Worm (Caenorhabditis elegans) whole organism, L1 larva: Measurements from ENCODE around the gene chil-4.

Experiments used
- blmp-1 ChIP-seq: fragments of 150-350 bp; optimal IDR thresholded peaks from 2 replicates; lab custom pipeline; 2014; ENCODE audit warnings: missing biosample characterization, missing genetic modification characterization
- ceh-8 ChIP-seq: fragments of 200-800 bp; sonication (Bioruptor generic); optimal IDR thresholded peaks from 2 replicates; lab custom pipeline; 2018; ENCODE audit warnings: mild to moderate bottlenecking, missing genetic modification characterization, moderate library complexity, missing compliant biosample characterization
- ces-1 ChIP-seq: fragments of 150-350 bp; optimal IDR thresholded peaks from 2 replicates; lab custom pipeline; 2014; ENCODE audit warnings: missing biosample characterization, missing genetic modification reagents, missing genetic modification characterization
- dpl-1 ChIP-seq, 3 experiments: fragments of 150-350 bp in 2 of 3; sonication (generic microtip) in 1 of 3; optimal IDR thresholded peaks; 2 replicates each; lab custom pipeline; 2014 to 2017; ENCODE audit warnings: missing biosample characterization in 3 of 3, missing genetic modification characterization in 3 of 3, missing genetic modification reagents in 3 of 3
- efl-1 ChIP-seq, 4 experiments: fragments of 150-350 bp; optimal IDR thresholded peaks in 3 of 4; peaks in 1 of 4; 1 replicate in 1 of 4; 2 replicates in 3 of 4; lab custom pipeline; 2014; ENCODE audit warnings: missing biosample characterization in 2 of 4, missing genetic modification characterization in 2 of 4, missing genetic modification reagents in 2 of 4
- egl-13 ChIP-seq: sonication (generic microtip); optimal IDR thresholded peaks from 2 replicates; lab custom pipeline; 2016; ENCODE audit warnings: missing genotype, missing genetic modification reagents, missing genetic modification characterization, missing compliant biosample characterization
- elt-2 ChIP-seq: sonication (generic microtip); optimal IDR thresholded peaks from 2 replicates; lab custom pipeline; 2016; ENCODE audit warnings: missing genetic modification characterization, mild to moderate bottlenecking, inconsistent platforms, missing compliant biosample characterization, missing genetic modification reagents
- elt-3 ChIP-seq, 6 experiments: fragments of 150-350 bp in 1 of 6; sonication (generic microtip); optimal IDR thresholded peaks; 2 replicates each; lab custom pipeline; 2017 to 2018; ENCODE audit warnings: missing biosample characterization in 6 of 6, missing genetic modification characterization in 6 of 6, inconsistent platforms in 1 of 6
- fkh-8 ChIP-seq: sonication (generic microtip); optimal IDR thresholded peaks from 2 replicates; lab custom pipeline; 2016; ENCODE audit warnings: mild to moderate bottlenecking, missing genetic modification characterization, missing compliant biosample characterization
- hlh-17 ChIP-seq: fragments of 200-800 bp; sonication (Bioruptor generic); optimal IDR thresholded peaks from 2 replicates; lab custom pipeline; 2018; ENCODE audit warnings: missing genetic modification characterization, mild to moderate bottlenecking, missing compliant biosample characterization, moderate library complexity, borderline replicate concordance
- hlh-4 ChIP-seq: sonication (generic microtip); optimal IDR thresholded peaks from 2 replicates; lab custom pipeline; 2016; ENCODE audit warnings: mild to moderate bottlenecking, missing genetic modification characterization, missing compliant biosample characterization
- hpl-2 ChIP-seq: fragments of 150-350 bp; optimal IDR thresholded peaks from 2 replicates; lab custom pipeline; 2014; ENCODE audit warnings: missing biosample characterization, missing genetic modification reagents, missing genetic modification characterization
- irx-1 ChIP-seq: sonication (generic microtip); optimal IDR thresholded peaks from 2 replicates; lab custom pipeline; 2016; ENCODE audit warnings: missing genetic modification characterization, missing compliant biosample characterization
- lin-13 ChIP-seq: fragments of 150-350 bp; optimal IDR thresholded peaks from 2 replicates; lab custom pipeline; 2014; ENCODE audit warnings: missing biosample characterization, missing genetic modification reagents, missing genetic modification characterization
- lin-14 ChIP-seq: fragments of 200-800 bp; sonication (Bioruptor generic); optimal IDR thresholded peaks from 2 replicates; lab custom pipeline; 2018; ENCODE audit warnings: mild to moderate bottlenecking, missing genetic modification characterization, moderate library complexity, missing compliant biosample characterization
- lin-15B ChIP-seq: fragments of 150-350 bp; sonication (generic microtip); optimal IDR thresholded peaks from 3 replicates; lab custom pipeline; 2014; ENCODE audit warnings: missing biosample characterization, missing genetic modification characterization
- lin-35 ChIP-seq, 2 experiments: fragments of 150-350 bp; optimal IDR thresholded peaks; 2 replicates each; lab custom pipeline; 2014; ENCODE audit warnings: missing biosample characterization in 2 of 2, missing genetic modification characterization in 2 of 2, missing genetic modification reagents in 2 of 2
- lin-39 ChIP-seq: fragments of 150-350 bp; optimal IDR thresholded peaks from 2 replicates; lab custom pipeline; 2014; ENCODE audit warnings: missing biosample characterization, missing genetic modification reagents, missing genetic modification characterization
- lir-3 ChIP-seq: sonication (generic microtip); optimal IDR thresholded peaks from 2 replicates; lab custom pipeline; 2016; ENCODE audit warnings: mild to moderate bottlenecking, missing genetic modification characterization, moderate library complexity, missing compliant biosample characterization; ENCODE audit not compliant: poor library complexity
- mab-9 ChIP-seq: fragments of 200-800 bp; sonication (Bioruptor generic); IDR thresholded peaks from 2 replicates; pipeline ENCODE4 v1.3.6; 2022; ENCODE audit warnings: missing genetic modification reagents, missing genetic modification characterization, missing compliant biosample characterization
- nhr-11 ChIP-seq: fragments of 150-350 bp; optimal IDR thresholded peaks from 2 replicates; lab custom pipeline; 2014; ENCODE audit warnings: missing biosample characterization, missing genetic modification characterization
- nhr-12 ChIP-seq: sonication (generic microtip); optimal IDR thresholded peaks from 2 replicates; lab custom pipeline; 2017; ENCODE audit warnings: missing biosample characterization, missing genetic modification characterization
- nhr-28 ChIP-seq: fragments of 150-350 bp; optimal IDR thresholded peaks from 2 replicates; lab custom pipeline; 2014; ENCODE audit warnings: missing biosample characterization, missing genetic modification characterization
- nhr-71 ChIP-seq: sonication (generic microtip); optimal IDR thresholded peaks from 2 replicates; lab custom pipeline; 2016; ENCODE audit warnings: mild to moderate bottlenecking, missing genetic modification characterization, moderate library complexity, missing compliant biosample characterization
- nhr-84 ChIP-seq: sonication (generic microtip); optimal IDR thresholded peaks from 2 replicates; lab custom pipeline; 2017; ENCODE audit warnings: missing biosample characterization, missing genetic modification characterization
- nhr-85 ChIP-seq: sonication (generic microtip); peaks from one replicate; lab custom pipeline; 2016; ENCODE audit warnings: missing genetic modification characterization, inconsistent platforms, missing compliant biosample characterization
- nhr-90 ChIP-seq: sonication (generic microtip); optimal IDR thresholded peaks from 2 replicates; lab custom pipeline; 2016; ENCODE audit warnings: mild to moderate bottlenecking, missing genetic modification characterization, missing compliant biosample characterization; ENCODE audit not compliant: poor library complexity
- sox-4 ChIP-seq: sonication (generic microtip); optimal IDR thresholded peaks from 2 replicates; lab custom pipeline; 2016; ENCODE audit warnings: missing genetic modification characterization, missing compliant biosample characterization
- sptf-1 ChIP-seq: fragments of 150-350 bp; optimal IDR thresholded peaks from 2 replicates; lab custom pipeline; 2014; ENCODE audit warnings: missing biosample characterization, missing genetic modification characterization
- sup-37 ChIP-seq: fragments of 200-800 bp; sonication (Bioruptor generic); optimal IDR thresholded peaks from 2 replicates; lab custom pipeline; 2018; ENCODE audit warnings: mild to moderate bottlenecking, missing genetic modification characterization, missing compliant biosample characterization
- swsn-7 ChIP-seq: sonication (generic microtip); optimal IDR thresholded peaks from 2 replicates; lab custom pipeline; 2016; ENCODE audit warnings: missing genetic modification characterization, missing compliant biosample characterization
- unc-130 ChIP-seq: fragments of 150-350 bp; optimal IDR thresholded peaks from 2 replicates; lab custom pipeline; 2017; ENCODE audit warnings: missing biosample characterization, missing genetic modification characterization, inconsistent platforms
- unc-62 ChIP-seq: fragments of 150-350 bp; optimal IDR thresholded peaks from 2 replicates; lab custom pipeline; 2014; ENCODE audit warnings: missing biosample characterization, missing genetic modification reagents, missing genetic modification characterization
- xbp-1 ChIP-seq: sonication (generic microtip); optimal IDR thresholded peaks from 2 replicates; lab custom pipeline; 2016; ENCODE audit warnings: missing genetic modification characterization, missing compliant biosample characterization
- ztf-4 ChIP-seq: fragments of 150-350 bp; optimal IDR thresholded peaks from 2 replicates; lab custom pipeline; 2014; ENCODE audit warnings: missing biosample characterization, missing genetic modification characterization

Gene chil-4

ce11 chrII:9886216-9886615 lies 30.7 kb upstream of the chil-4 start, which contains the start of gene algn-8:
TSS of gene algn-8 (minus strand) at chrII:9886442.
- TF ChIP-seq lin-13 (GFP tag; lab: Kevin White, UChicago) (no peak), lin-35 (GFP tag; optimal IDR thresholded peaks at IDR 0.05; lab: Kevin White, UChicago) (no peak), hpl-2 (no peak), lin-14 (no peak), nhr-71 (tag; lab: Kevin White, UChicago) (no peak), lin-15B (tag; lab: Kevin White, UChicago) (no peak), ztf-4 (tag; lab: Kevin White, UChicago) (no peak)

- TF ChIP-seq efl-1 (optimal IDR thresholded peaks at IDR 0.05; lab: Kevin White, UChicago) = no peak
- TF ChIP-seq efl-1 (GFP tag; optimal IDR thresholded peaks at IDR 0.05 in 1 of 2; lab: Kevin White, UChicago) = no peak
- no peak for TF ChIP-seq sox-4 (tag; lab: Kevin White, UChicago)
- TF ChIP-seq unc-130 = no peak
- peak in 4 of 6 experiments; percentile 16 to 64 (median 45) for TF ChIP-seq elt-3 (tag; optimal IDR thresholded peaks at IDR 0.05; lab: Kevin White, UChicago)
- TF ChIP-seq unc-62 (GFP tag; lab: Kevin White, UChicago) = no peak
- no peak for TF ChIP-seq hlh-4 (tag; lab: Kevin White, UChicago)
- TF ChIP-seq blmp-1 = peak; percentile 85
- TF ChIP-seq sptf-1 (tag; lab: Kevin White, UChicago) = no peak
- no peak for TF ChIP-seq nhr-84
- TF ChIP-seq ceh-8 (GFP tag; lab: Kevin White, UChicago) = no peak
- no peak for TF ChIP-seq lir-3 (tag; lab: Kevin White, UChicago)
- no peak for TF ChIP-seq elt-2
- no peak for TF ChIP-seq sup-37 (GFP tag; lab: Kevin White, UChicago)
- TF ChIP-seq nhr-11 (tag; lab: Kevin White, UChicago) = no peak
- no peak for TF ChIP-seq xbp-1 (tag; lab: Kevin White, UChicago)
- TF ChIP-seq nhr-12 = no peak
- TF ChIP-seq nhr-85 (tag; lab: Kevin White, UChicago) = peak; percentile 61
- no peak for TF ChIP-seq nhr-90 (tag; lab: Kevin White, UChicago)
- TF ChIP-seq hlh-17 (GFP tag; lab: Kevin White, UChicago) = no peak
- TF ChIP-seq, all 84 proteins: peak for 3
These were observed 25.3 kb upstream of the chil-4 start, which contains the start of gene C08H9.15 for ce11 chrII:9880826-9881225. TSS of gene C08H9.15 (plus strand) at chrII:9881193.

- peak; percentile 97 for TF ChIP-seq blmp-1
- no peak for TF ChIP-seq dpl-1 (GFP tag; optimal IDR thresholded peaks at IDR 0.05; lab: Kevin White, UChicago)
- no peak for TF ChIP-seq irx-1 (tag; lab: Kevin White, UChicago)
- TF ChIP-seq swsn-7 (tag; lab: Kevin White, UChicago) = no peak
These were observed 24.3 kb upstream of the chil-4 start for ce11 chrII:9879815-9880214.

- no peak for TF ChIP-seq nhr-90 (tag; lab: Kevin White, UChicago)
- TF ChIP-seq unc-130 = no peak
- TF ChIP-seq egl-13 (tag; lab: Kevin White, UChicago) = no peak
- no peak for TF ChIP-seq elt-2
- TF ChIP-seq mab-9 (GFP tag; lab: Robert Waterston, UW) = no peak
- TF ChIP-seq lir-3 (tag; lab: Kevin White, UChicago) = no peak
- TF ChIP-seq hlh-17 (GFP tag; lab: Kevin White, UChicago) = no peak
- TF ChIP-seq fkh-8 (tag; lab: Kevin White, UChicago) = no peak
- no peak for TF ChIP-seq ces-1 (GFP tag; lab: Kevin White, UChicago)
- no peak for TF ChIP-seq lin-14
- TF ChIP-seq nhr-28 (tag; lab: Kevin White, UChicago) = no peak
- no peak for TF ChIP-seq swsn-7 (tag; lab: Kevin White, UChicago)
- TF ChIP-seq lin-39 = no peak
- TF ChIP-seq, all 84 proteins: peak for 0
These were observed 19.1 kb upstream of the chil-4 start, which contains the start of the genes chil-2 and ctsa-3.2 for ce11 chrII:9874508-9875229. TSS of gene chil-2 (minus strand) at chrII:9874608. TSS of gene ctsa-3.2 (plus strand) at chrII:9875179.
